Fruit fly (Drosophila melanogaster): Measurements from ENCODE around the gene dpr4.
A peak's percentile ranks its signal among the peaks of the same experiment; 100 is the strongest.

dpr4 gene

DNA sequence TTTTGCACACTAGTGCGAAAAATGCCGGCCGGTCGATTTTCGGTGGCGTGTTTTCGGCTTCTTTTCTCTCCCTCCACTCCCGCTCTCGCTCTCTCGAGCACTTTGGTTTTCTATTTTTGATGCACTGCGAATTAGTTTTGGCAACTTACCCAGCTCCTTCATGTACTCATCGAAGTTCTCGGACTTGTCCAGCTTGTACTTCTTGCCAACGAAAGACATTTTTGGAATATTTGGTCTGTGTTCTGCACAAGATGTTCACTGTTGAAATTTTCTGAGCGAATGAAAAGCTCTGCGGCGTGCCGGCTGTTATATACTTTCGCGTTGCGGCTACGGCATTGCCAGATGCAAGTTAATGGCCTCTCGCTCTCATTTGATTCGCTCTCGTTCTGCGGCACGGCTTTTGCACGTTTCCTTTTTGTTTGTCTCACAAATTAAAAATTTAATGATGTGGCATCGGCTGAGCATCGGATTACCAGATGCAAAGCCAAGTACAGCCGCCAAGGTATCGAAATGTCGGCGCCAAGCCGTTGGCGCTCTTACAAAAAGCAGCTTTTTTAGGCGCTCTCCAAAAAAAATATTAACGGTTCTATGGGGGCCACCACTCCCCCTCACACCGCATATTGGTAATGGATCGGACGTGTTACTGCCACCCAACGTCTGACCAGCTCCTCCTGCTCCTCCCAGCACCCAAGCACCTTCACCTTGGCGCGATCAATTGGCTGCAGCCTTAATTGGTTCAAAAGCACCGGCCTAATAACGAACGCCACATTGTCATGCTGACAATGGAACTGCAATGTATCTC, 24.2 kb upstream of the dpr4 start, which contains the start of the genes fabp and sea (continued):
- TF ChIP-seq Sox14 (GFP tag; optimal IDR thresholded peaks at IDR 0.05) (no peak), fd85E (GFP tag; optimal IDR thresholded peaks at IDR 0.05) (peak; percentile 46), CG8319 (GFP tag; optimal IDR thresholded peaks at IDR 0.05) (no peak), net (GFP tag; optimal IDR thresholded peaks at IDR 0.05) (peak; percentile 33), Ets96B (tag; optimal IDR thresholded peaks at IDR 0.05) (no peak), CG8632 (GFP tag; optimal IDR thresholded peaks at IDR 0.05) (no peak), CG9139 (GFP tag; optimal IDR thresholded peaks at IDR 0.05) (peak; percentile 20), spab (GFP tag; optimal IDR thresholded peaks at IDR 0.05) (no peak), Sox102F (GFP tag; optimal IDR thresholded peaks at IDR 0.05) (peak; percentile 67), fd59A (GFP tag; optimal IDR thresholded peaks at IDR 0.05) (no peak), Eip75B (GFP tag; optimal IDR thresholded peaks at IDR 0.05) (peak; percentile 21), CG6792 (GFP tag; optimal IDR thresholded peaks at IDR 0.05) (no peak), Smox (GFP tag; optimal IDR thresholded peaks at IDR 0.05) (no peak), acj6 (GFP tag; optimal IDR thresholded peaks at IDR 0.05) (no peak), Hr4 (GFP tag; optimal IDR thresholded peaks at IDR 0.05) (no peak), achi (GFP tag; optimal IDR thresholded peaks at IDR 0.05) (peak; percentile 9), topi (GFP tag; optimal IDR thresholded peaks at IDR 0.05) (peak; percentile 48), CG11762 (GFP tag; optimal IDR thresholded peaks at IDR 0.05; ENCODE audit: insufficient read depth) (no peak), eg (GFP tag; IDR thresholded peaks at IDR 0.05) (peak; percentile 53; the same call in 1 of the 3 replicates), Hr38 (GFP tag; optimal IDR thresholded peaks at IDR 0.05) (no peak), CG6808 (GFP tag; optimal IDR thresholded peaks at IDR 0.05) (peak; percentile 44), OdsH (GFP tag; optimal IDR thresholded peaks at IDR 0.05) (no peak), svp (GFP tag) (no peak), CG6276 (GFP tag; optimal IDR thresholded peaks at IDR 0.05) (peak; percentile 39), dsx (GFP tag; optimal IDR thresholded peaks at IDR 0.05; ENCODE audit: poor library complexity, severe bottlenecking) (no peak), CG16779 (tag; optimal IDR thresholded peaks at IDR 0.05) (peak; percentile 39), pdm3 (GFP tag; optimal IDR thresholded peaks at IDR 0.05) (peak; percentile 26), Gug (GFP tag; IDR thresholded peaks at IDR 0.05) (no peak), Ets21C (GFP tag; optimal IDR thresholded peaks at IDR 0.05) (no peak), CG10631 (GFP tag; optimal IDR thresholded peaks at IDR 0.05) (no peak), CG10669 (GFP tag; optimal IDR thresholded peaks at IDR 0.05) (no peak), fkh (GFP tag; optimal IDR thresholded peaks at IDR 0.05) (no peak), vri (GFP tag; optimal IDR thresholded peaks at IDR 0.05) (peak; percentile 66), CG4318 (GFP tag; optimal IDR thresholded peaks at IDR 0.05) (no peak), CG11902 (GFP tag; optimal IDR thresholded peaks at IDR 0.05) (no peak), CG32006 (GFP tag; optimal IDR thresholded peaks at IDR 0.05) (no peak), salr (GFP tag; optimal IDR thresholded peaks at IDR 0.05) (peak in 1 of 2 experiments; percentile 9), CG6854 (GFP tag; optimal IDR thresholded peaks at IDR 0.05) (peak; percentile 42)

DNA sequence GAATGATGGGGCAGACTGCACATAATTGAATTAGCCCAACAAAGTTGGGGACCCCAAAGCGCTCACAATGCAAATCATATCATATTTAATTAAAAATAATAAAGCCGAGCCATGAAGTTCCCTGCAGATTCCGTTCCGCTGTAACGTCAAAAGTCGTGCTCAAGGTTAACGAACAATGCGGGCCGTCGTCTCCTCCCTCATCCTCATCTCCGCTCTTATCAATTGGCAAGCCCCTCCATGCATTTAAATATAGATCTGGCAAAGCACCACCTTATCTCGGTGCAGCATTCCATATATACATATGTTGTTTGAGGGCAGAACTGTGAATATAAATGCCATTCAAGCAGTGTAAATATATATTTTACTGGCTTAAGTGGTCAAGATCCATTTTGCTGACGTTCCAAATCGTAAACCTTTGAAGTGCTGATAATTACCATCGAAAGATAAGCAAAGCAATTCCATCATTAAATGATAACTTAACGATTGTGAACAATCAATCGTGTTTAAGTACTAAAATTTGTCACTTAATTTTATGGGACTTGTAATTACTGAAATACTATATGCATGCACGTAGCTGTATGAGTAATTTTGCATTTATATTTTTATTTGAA, 22.1 kb upstream of the dpr4 start:
- no peak for TF ChIP-seq OdsH (GFP tag; optimal IDR thresholded peaks at IDR 0.05)
- no peak for TF ChIP-seq Smox (GFP tag; optimal IDR thresholded peaks at IDR 0.05)
- no peak for TF ChIP-seq CG8119 (GFP tag; IDR thresholded peaks at IDR 0.05)
- TF ChIP-seq svp (GFP tag), result peak; percentile 96
- no peak for TF ChIP-seq ss (GFP tag; optimal IDR thresholded peaks at IDR 0.05)
- TF ChIP-seq salr (GFP tag; optimal IDR thresholded peaks at IDR 0.05), result no peak
- no peak for TF ChIP-seq Eip75B (GFP tag; optimal IDR thresholded peaks at IDR 0.05)
- TF ChIP-seq CG3032 (tag; optimal IDR thresholded peaks at IDR 0.05), result no peak
- TF ChIP-seq net (GFP tag; optimal IDR thresholded peaks at IDR 0.05), result no peak
- peak; percentile 12 for TF ChIP-seq Eip93F (GFP tag; optimal IDR thresholded peaks at IDR 0.05)
- peak; percentile 0 for TF ChIP-seq Sox102F (GFP tag; optimal IDR thresholded peaks at IDR 0.05)
- no peak for TF ChIP-seq CG11902 (GFP tag; optimal IDR thresholded peaks at IDR 0.05)
- no peak for TF ChIP-seq cyc (GFP tag; optimal IDR thresholded peaks at IDR 0.05)
- no peak for TF ChIP-seq Hr38 (GFP tag; optimal IDR thresholded peaks at IDR 0.05)
- no peak for TF ChIP-seq CG6854 (GFP tag; optimal IDR thresholded peaks at IDR 0.05)
- no peak for TF ChIP-seq CG6808 (GFP tag; optimal IDR thresholded peaks at IDR 0.05)
- no peak for TF ChIP-seq CG8319 (GFP tag; optimal IDR thresholded peaks at IDR 0.05)
- no peak for TF ChIP-seq CG6792 (GFP tag; optimal IDR thresholded peaks at IDR 0.05)
- TF ChIP-seq achi (GFP tag; optimal IDR thresholded peaks at IDR 0.05), result no peak
- TF ChIP-seq Blimp-1 (GFP tag; optimal IDR thresholded peaks at IDR 0.05), result no peak
- no peak for TF ChIP-seq fkh (GFP tag; optimal IDR thresholded peaks at IDR 0.05)
- TF ChIP-seq Gug (GFP tag; IDR thresholded peaks at IDR 0.05), result no peak
- TF ChIP-seq spab (GFP tag; optimal IDR thresholded peaks at IDR 0.05), result no peak
- no peak for TF ChIP-seq acj6 (GFP tag; optimal IDR thresholded peaks at IDR 0.05)
- TF ChIP-seq CG10669 (GFP tag; optimal IDR thresholded peaks at IDR 0.05), result no peak
- no peak for TF ChIP-seq Hr39 (GFP tag; optimal IDR thresholded peaks at IDR 0.05)
- peak; percentile 18 for TF ChIP-seq Eip78C (GFP tag)
- TF ChIP-seq CG8632 (GFP tag; optimal IDR thresholded peaks at IDR 0.05), result no peak

Data from whole organism, prepupa.